Fruit fly (Drosophila melanogaster) whole organism, embryonic: Measurements from ENCODE around the gene Gs2.

Experiments
- Aef1 ChIP-seq: fragments of 200-800 bp; sonication (Bioruptor generic); IDR thresholded peaks from 3 replicates; pipeline ENCODE4 v1.3.6; 2022; ENCODE audit warnings: missing biosample characterization, missing genetic modification characterization
- CG10366 ChIP-seq: fragments of 200-800 bp; sonication (Bioruptor generic); IDR thresholded peaks from 2 replicates; pipeline ENCODE4 v1.3.6; 2022; ENCODE audit warnings: missing biosample characterization, missing genetic modification characterization
- CG11085 ChIP-seq: fragments of 200-800 bp; sonication (Bioruptor generic); IDR thresholded peaks from 2 replicates; pipeline ENCODE4 v1.3.6; 2022; ENCODE audit warnings: missing biosample characterization, missing genetic modification characterization
- CG11093 ChIP-seq: fragments of 200-800 bp; sonication (Bioruptor generic); IDR thresholded peaks from 3 replicates; pipeline ENCODE4 v1.3.6; 2022; ENCODE audit warnings: missing biosample characterization, missing genetic modification characterization
- CG12219 ChIP-seq: fragments of 200-800 bp; sonication (Bioruptor generic); optimal IDR thresholded peaks from 3 replicates; lab custom pipeline; 2018; ENCODE audit warnings: missing biosample characterization, mild to moderate bottlenecking, missing genetic modification characterization
- CG12391 ChIP-seq: fragments of 200-800 bp; sonication (Bioruptor generic); optimal IDR thresholded peaks from 3 replicates; lab custom pipeline; 2018; ENCODE audit warnings: missing biosample characterization, mild to moderate bottlenecking, missing genetic modification characterization, moderate library complexity
- CG12942 ChIP-seq: fragments of 200-800 bp; sonication (Bioruptor generic); optimal IDR thresholded peaks from 3 replicates; lab custom pipeline; 2016; ENCODE audit warnings: missing biosample characterization, missing genetic modification characterization
- CG15696 ChIP-seq: fragments of 200-800 bp; sonication (Bioruptor generic); optimal IDR thresholded peaks from 2 replicates; lab custom pipeline; 2019; ENCODE audit warnings: missing biosample characterization, mild to moderate bottlenecking, missing genetic modification characterization, moderate library complexity
- CG1602 ChIP-seq: fragments of 200-800 bp; sonication (Bioruptor generic); optimal IDR thresholded peaks from 3 replicates; lab custom pipeline; 2016; ENCODE audit warnings: missing biosample characterization, missing genetic modification characterization
- CG1647 ChIP-seq: fragments of 200-800 bp; sonication (Bioruptor generic); optimal IDR thresholded peaks from 3 replicates; lab custom pipeline; 2016; ENCODE audit warnings: missing biosample characterization, missing genetic modification characterization
- CG16779 ChIP-seq: fragments of 200-800 bp; sonication (Bioruptor generic); IDR thresholded peaks from 2 replicates; pipeline ENCODE4 v1.3.6; 2022; ENCODE audit warnings: missing biosample characterization, missing genetic modification characterization
- CG17328 ChIP-seq: fragments of 200-800 bp; sonication (Bioruptor generic); IDR thresholded peaks from 2 replicates; pipeline ENCODE4 v1.3.6; 2022; ENCODE audit warnings: missing biosample characterization, missing genetic modification characterization
- CG17361 ChIP-seq: fragments of 200-800 bp; sonication (Bioruptor generic); IDR thresholded peaks from 3 replicates; pipeline ENCODE4 v1.3.6; 2022; ENCODE audit warnings: missing biosample characterization, missing genetic modification characterization
- CG18262 ChIP-seq: fragments of 200-800 bp; optimal IDR thresholded peaks from 3 replicates; lab custom pipeline; 2019; ENCODE audit warnings: missing biosample characterization, mild to moderate bottlenecking, missing genetic modification characterization, moderate library complexity
- CG31388 ChIP-seq: fragments of 200-800 bp; sonication (Bioruptor generic); optimal IDR thresholded peaks from 2 replicates; lab custom pipeline; 2016; ENCODE audit warnings: missing biosample characterization, missing genetic modification characterization
- CG3407 ChIP-seq: fragments of 200-800 bp; sonication (Bioruptor generic); optimal IDR thresholded peaks from 2 replicates; lab custom pipeline; 2018; ENCODE audit warnings: missing biosample characterization, mild to moderate bottlenecking, missing genetic modification characterization
- CG34376 ChIP-seq: fragments of 200-800 bp; sonication (Bioruptor generic); optimal IDR thresholded peaks from 2 replicates; lab custom pipeline; 2018; ENCODE audit warnings: missing biosample characterization, mild to moderate bottlenecking, missing genetic modification characterization
- CG3726 ChIP-seq: fragments of 200-800 bp; sonication (Bioruptor generic); IDR thresholded peaks from 3 replicates; pipeline ENCODE4, ENCODE4 v1.3.6; 2022; ENCODE audit warnings: missing biosample characterization, missing genetic modification characterization
- CG4360 ChIP-seq: fragments of 200-800 bp; sonication (Bioruptor generic); IDR thresholded peaks from 2 replicates; pipeline ENCODE4 v1.3.6; 2022; ENCODE audit warnings: missing biosample characterization, missing genetic modification characterization
- CG4730 ChIP-seq: fragments of 200-800 bp; sonication (Bioruptor generic); IDR thresholded peaks from 2 replicates; pipeline ENCODE4 v1.3.6; 2022; ENCODE audit warnings: missing biosample characterization, missing genetic modification characterization
- CG7357 ChIP-seq: fragments of 200-800 bp; sonication (Bioruptor generic); IDR thresholded peaks from 3 replicates; pipeline ENCODE4 v1.3.6; 2022; ENCODE audit warnings: missing biosample characterization, missing genetic modification characterization
- CG7556 ChIP-seq: fragments of 200-800 bp; sonication (Bioruptor generic); optimal IDR thresholded peaks from 2 replicates; lab custom pipeline; 2017; ENCODE audit warnings: missing biosample characterization, mild to moderate bottlenecking, missing genetic modification characterization
- CG9817 ChIP-seq: fragments of 200-800 bp; sonication (Bioruptor generic); optimal IDR thresholded peaks from 2 replicates; lab custom pipeline; 2018; ENCODE audit warnings: missing biosample characterization, mild to moderate bottlenecking, missing genetic modification characterization, moderate library complexity
- CrebB ChIP-seq: fragments of 200-800 bp; sonication (Bioruptor generic); optimal IDR thresholded peaks from 3 replicates; lab custom pipeline; 2018; ENCODE audit warnings: missing biosample characterization, mild to moderate bottlenecking, missing genetic modification characterization
- D ChIP-seq, 2 experiments: fragments of 200-800 bp in 1 of 2; fragments of >200 bp in 1 of 2; sonication (Bioruptor generic) in 1 of 2; optimal IDR thresholded peaks; 2 replicates in 1 of 2; 3 replicates in 1 of 2; lab custom pipeline; 2017; ENCODE audit warnings: mild to moderate bottlenecking in 1 of 2, missing biosample characterization in 1 of 2, missing genetic modification characterization in 1 of 2, missing genetic modification reagents in 1 of 2
- Dbx ChIP-seq: fragments of 200-800 bp; sonication (Bioruptor generic); IDR thresholded peaks from 3 replicates; pipeline ENCODE4 v1.3.6; 2022; ENCODE audit warnings: missing biosample characterization, missing genetic modification characterization
- Dek ChIP-seq: fragments of 200-800 bp; sonication (Bioruptor generic); optimal IDR thresholded peaks from 3 replicates; lab custom pipeline; 2019; ENCODE audit warnings: missing biosample characterization, mild to moderate bottlenecking, missing genetic modification characterization, moderate library complexity
- H2.0 ChIP-seq: fragments of 200-800 bp; sonication (Bioruptor generic); IDR thresholded peaks from 2 replicates; pipeline ENCODE4 v1.3.6; 2022; ENCODE audit warnings: missing biosample characterization, missing genetic modification characterization
- Hr51 ChIP-seq, 2 experiments: fragments of 200-800 bp; sonication (Bioruptor generic); optimal IDR thresholded peaks; 2 replicates in 1 of 2; 3 replicates in 1 of 2; lab custom pipeline; 2016 to 2018; ENCODE audit warnings: missing biosample characterization in 2 of 2, missing genetic modification characterization in 2 of 2, mild to moderate bottlenecking in 1 of 2, moderate library complexity in 1 of 2
- MESR4 ChIP-seq: fragments of 200-800 bp; sonication (Bioruptor generic); optimal IDR thresholded peaks from 2 replicates; lab custom pipeline; 2018; ENCODE audit warnings: missing biosample characterization, mild to moderate bottlenecking, missing genetic modification characterization, moderate library complexity
- Med ChIP-seq: fragments of 200-800 bp; sonication (Bioruptor generic); peaks from one replicate; lab custom pipeline; 2016; ENCODE audit warnings: missing biosample characterization, missing genetic modification characterization, mild to moderate bottlenecking, inconsistent platforms, moderate library complexity
- Oli ChIP-seq: fragments of 200-800 bp; sonication (Bioruptor generic); optimal IDR thresholded peaks from 2 replicates; lab custom pipeline; 2018; ENCODE audit warnings: missing biosample characterization, mild to moderate bottlenecking, missing genetic modification characterization, moderate library complexity
- al ChIP-seq: fragments of 200-800 bp; sonication (Bioruptor generic); IDR thresholded peaks from 2 replicates; pipeline ENCODE4 v1.3.6; 2022; ENCODE audit warnings: missing biosample characterization, missing genetic modification characterization
- danr ChIP-seq: fragments of 200-800 bp; sonication (Bioruptor generic); IDR thresholded peaks from 2 replicates; pipeline ENCODE4 v1.3.6; 2022; ENCODE audit warnings: missing biosample characterization, missing genetic modification characterization
- dpn ChIP-seq, 2 experiments: fragments of 200-800 bp; sonication (Bioruptor generic); optimal IDR thresholded peaks; 3 replicates each; lab custom pipeline; 2016; ENCODE audit warnings: missing biosample characterization in 2 of 2, missing genetic modification characterization in 2 of 2
- dysf ChIP-seq: fragments of 200-800 bp; sonication (Bioruptor generic); IDR thresholded peaks from 3 replicates; pipeline ENCODE4 v1.3.6; 2022; ENCODE audit warnings: missing biosample characterization, missing genetic modification characterization
- esg ChIP-seq: fragments of 200-800 bp; sonication (Bioruptor generic); conservative IDR thresholded peaks from 2 replicates; pipeline ENCODE4 v1.3.6; 2022; ENCODE audit warnings: missing biosample characterization, missing genetic modification characterization
- fd3F ChIP-seq: fragments of 200-800 bp; sonication (Bioruptor generic); optimal IDR thresholded peaks from 2 replicates; lab custom pipeline; 2018; ENCODE audit warnings: missing biosample characterization, mild to moderate bottlenecking, missing genetic modification characterization, moderate library complexity
- grn ChIP-seq: fragments of 200-800 bp; sonication (Bioruptor generic); optimal IDR thresholded peaks from 3 replicates; lab custom pipeline; 2017; ENCODE audit warnings: missing biosample characterization, missing genetic modification characterization
- klu ChIP-seq: fragments of 200-800 bp; sonication (Bioruptor generic); IDR thresholded peaks from 2 replicates; pipeline ENCODE4 v1.3.6; 2022; ENCODE audit warnings: missing biosample characterization, missing genetic modification characterization
- lbe ChIP-seq: fragments of 200-800 bp; sonication (Bioruptor generic); optimal IDR thresholded peaks from 2 replicates; lab custom pipeline; 2016; ENCODE audit warnings: missing biosample characterization, mild to moderate bottlenecking, missing genetic modification characterization
- pan ChIP-seq, 4 experiments: fragments of >200 bp in 3 of 4; fragments of 200-800 bp in 1 of 4; sonication (Bioruptor generic) in 1 of 4; optimal IDR thresholded peaks in 3 of 4; IDR thresholded peaks in 1 of 4; 2 replicates each; pipeline versions ENCODE4 v1.3.6 to Lab custom; 2017 to 2022; ENCODE audit warnings: missing biosample characterization in 2 of 4, missing genetic modification characterization in 2 of 4, mixed read lengths in 1 of 4
- ranshi ChIP-seq: fragments of 200-800 bp; sonication (Bioruptor generic); IDR thresholded peaks from 2 replicates; pipeline ENCODE4 v1.3.6; 2022; ENCODE audit warnings: missing biosample characterization, missing genetic modification characterization
- sens-2 ChIP-seq: fragments of 200-800 bp; sonication (Bioruptor generic); IDR thresholded peaks from 2 replicates; pipeline ENCODE4 v1.3.6; 2022; ENCODE audit warnings: missing biosample characterization, missing genetic modification characterization
- sug ChIP-seq: fragments of 200-800 bp; optimal IDR thresholded peaks from 2 replicates; lab custom pipeline; 2019; ENCODE audit warnings: missing biosample characterization, mild to moderate bottlenecking, missing genetic modification characterization, moderate library complexity
- tin ChIP-seq: fragments of 200-800 bp; sonication (Bioruptor generic); optimal IDR thresholded peaks from 3 replicates; lab custom pipeline; 2016; ENCODE audit warnings: missing biosample characterization, missing genetic modification characterization
- trem ChIP-seq: fragments of 200-800 bp; optimal IDR thresholded peaks from 3 replicates; lab custom pipeline; 2019; ENCODE audit warnings: missing biosample characterization, mild to moderate bottlenecking, missing genetic modification characterization, moderate library complexity
- ttk ChIP-seq: fragments of 200-800 bp; sonication (Bioruptor generic); IDR thresholded peaks from 2 replicates; pipeline ENCODE4 v2.1.2; 2022; ENCODE audit warnings: missing biosample characterization, missing genetic modification characterization
- zen2 ChIP-seq: fragments of 200-800 bp; sonication (Bioruptor generic); IDR thresholded peaks from 3 replicates; pipeline ENCODE4 v1.3.6; 2022; ENCODE audit warnings: missing biosample characterization, missing genetic modification characterization; ENCODE audit not compliant: partially characterized antibody

Gs2 gene

DNA sequence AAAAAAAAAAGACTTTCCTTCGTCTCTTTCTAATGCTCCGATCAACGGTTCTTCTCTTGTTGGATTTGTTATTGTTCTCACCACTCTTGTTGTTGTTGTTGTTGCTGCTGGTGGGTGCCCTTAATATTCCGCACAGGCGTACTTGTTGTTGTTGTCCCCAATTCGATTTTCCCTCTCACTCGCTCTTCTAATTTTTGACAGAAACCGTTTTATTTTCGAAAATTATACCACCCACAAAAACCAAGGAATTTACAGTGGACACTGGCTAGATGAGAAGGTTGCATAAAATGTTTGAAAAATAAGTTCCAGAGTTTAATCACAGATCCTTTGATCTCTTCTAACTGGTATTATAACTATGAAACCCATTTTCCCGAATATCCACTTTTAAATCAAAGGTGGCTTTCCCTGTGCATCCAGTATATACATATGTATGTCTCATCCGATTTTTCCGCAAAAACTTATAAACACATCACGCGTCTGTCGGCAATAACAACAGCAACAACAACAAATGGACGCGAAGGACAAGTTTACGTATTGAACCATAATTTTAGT, 31.2 kb upstream of the Gs2 start (continued):
- peak; percentile 11 for TF ChIP-seq sug (tag; lab: Kevin White, UChicago)
- no peak for TF ChIP-seq CG18262
- TF ChIP-seq fd3F (GFP tag; lab: Kevin White, UChicago): peak; percentile 46
- peak; percentile 96 for TF ChIP-seq CG4360 (GFP tag; lab: Robert Waterston, UW)
- peak; percentile 60 for TF ChIP-seq Aef1 (GFP tag; lab: Robert Waterston, UW)
- no peak for TF ChIP-seq sens-2 (GFP tag; lab: Robert Waterston, UW)
- TF ChIP-seq CG7556 (GFP tag; lab: Kevin White, UChicago): no peak
- peak; percentile 24 for TF ChIP-seq CG12219 (GFP tag; lab: Kevin White, UChicago)
- peak; percentile 6 for TF ChIP-seq Dek
- peak; percentile 45; the same call in 1 of the 2 replicates for TF ChIP-seq CG17328 (GFP tag; lab: Robert Waterston, UW)
- TF ChIP-seq zen2 (GFP tag; lab: Robert Waterston, UW): no peak
- TF ChIP-seq CG31388 (GFP tag; lab: Kevin White, UChicago): no peak
- TF ChIP-seq Hr51 (GFP tag; optimal IDR thresholded peaks at IDR 0.05; lab: Kevin White, UChicago): peak in 1 of 2 experiments; percentile 49
- peak; percentile 74 for TF ChIP-seq ranshi
- peak; percentile 68 for TF ChIP-seq esg (GFP tag; lab: Robert Waterston, UW)
- 0 out of 2 replicates have a peak, but pooled peaks have one; percentile 11 for TF ChIP-seq CG11085
- TF ChIP-seq MESR4: no peak
- no peak for TF ChIP-seq Oli
- no peak for TF ChIP-seq grn (GFP tag; lab: Kevin White, UChicago)
- no peak for TF ChIP-seq lbe (GFP tag; lab: Kevin White, UChicago)
- TF ChIP-seq CG4730 (GFP tag; lab: Robert Waterston, UW): peak; percentile 57
- TF ChIP-seq CG9817 (tag; lab: Kevin White, UChicago): peak; percentile 64
- TF ChIP-seq CG15696: no peak
- TF ChIP-seq Med (GFP tag; lab: Kevin White, UChicago): peak; percentile 95
- TF ChIP-seq CG1602 (GFP tag; lab: Kevin White, UChicago): no peak
- no peak for TF ChIP-seq CG17361 (GFP tag; lab: Robert Waterston, UW)
- no peak for TF ChIP-seq CG34376 (GFP tag; lab: Kevin White, UChicago)
- 0 out of 2 replicates have a peak, but pooled peaks have one; percentile 44 for TF ChIP-seq H2.0 (GFP tag; lab: Robert Waterston, UW)
- TF ChIP-seq D (optimal IDR thresholded peaks at IDR 0.05; lab: Kevin White, UChicago): no peak
- TF ChIP-seq D (GFP tag; optimal IDR thresholded peaks at IDR 0.05; lab: Kevin White, UChicago): no peak
- 0 out of 3 replicates have a peak, but pooled peaks have one; percentile 36 for TF ChIP-seq CG11093 (GFP tag; lab: Robert Waterston, UW)
- TF ChIP-seq CG7357 (GFP tag; lab: Robert Waterston, UW): peak; percentile 53; the same call in 2 of the 3 replicates
- 0 out of 2 replicates have a peak, but pooled peaks have one; percentile 17 for TF ChIP-seq CG16779 (GFP tag; lab: Robert Waterston, UW)
- TF ChIP-seq pan (optimal IDR thresholded peaks at IDR 0.05; lab: Kevin White, UChicago): no peak
- TF ChIP-seq pan (GFP tag; optimal IDR thresholded peaks at IDR 0.05 in 1 of 2, IDR thresholded peaks at IDR 0.05 in 1 of 2): peak in 1 of 2 experiments; percentile 76
- TF ChIP-seq tin: no peak
- 0 out of 3 replicates have a peak, but pooled peaks have one; percentile 52 for TF ChIP-seq CG3726 (GFP tag; lab: Robert Waterston, UW)
- TF ChIP-seq dpn (GFP tag; optimal IDR thresholded peaks at IDR 0.05; lab: Kevin White, UChicago): peak in 1 of 2 experiments; percentile 30
- peak; percentile 66 for TF ChIP-seq CG10366 (GFP tag; lab: Robert Waterston, UW)
- no peak for TF ChIP-seq CrebB (tag; lab: Kevin White, UChicago)
- peak; percentile 50; the same call in 2 of the 3 replicates for TF ChIP-seq Dbx
- 0 out of 2 replicates have a peak, but pooled peaks have one; percentile 10 for TF ChIP-seq danr (GFP tag; lab: Robert Waterston, UW)
- no peak for TF ChIP-seq CG1647
- no peak for TF ChIP-seq CG12942
- peak; percentile 18; the same call in 1 of the 2 replicates for TF ChIP-seq klu
- no peak for TF ChIP-seq trem (tag; lab: Kevin White, UChicago)
- peak; percentile 42 for TF ChIP-seq ttk (GFP tag; lab: Robert Waterston, UW)
- TF ChIP-seq CG3407 (GFP tag; lab: Kevin White, UChicago): no peak
- peak; percentile 5 for TF ChIP-seq CG12391 (tag; lab: Kevin White, UChicago)
- peak; percentile 75; the same call in 1 of the 2 replicates for TF ChIP-seq al (GFP tag; lab: Robert Waterston, UW)
- peak; percentile 79 for TF ChIP-seq dysf (GFP tag; lab: Robert Waterston, UW)
